Fruit fly (Drosophila melanogaster): ENCODE results near the gene kst.

The kst gene

dm6 chr3L:3339695-3340226 lies 3.1 kb downstream of the kst start (continued):
- TF ChIP-seq Ets97D (GFP tag; optimal IDR thresholded peaks at IDR 0.05) (no peak), CG34224 (GFP tag; IDR thresholded peaks at IDR 0.05; ENCODE audit: partially characterized antibody) (no peak), Bdp1 (GFP tag; optimal IDR thresholded peaks at IDR 0.05) (no peak), CG17186 (GFP tag; optimal IDR thresholded peaks at IDR 0.05) (no peak), ken (GFP tag; IDR thresholded peaks at IDR 0.05) (no peak), croc (GFP tag; conservative IDR thresholded peaks at IDR 0.05) (no peak), CG2712 (tag; optimal IDR thresholded peaks at IDR 0.05) (no peak), unc-4 (GFP tag; IDR thresholded peaks at IDR 0.05; ENCODE audit: partially characterized antibody) (no peak), CG12769 (tag; optimal IDR thresholded peaks at IDR 0.05) (peak; percentile 15), stwl (tag; optimal IDR thresholded peaks at IDR 0.05) (no peak), CG4730 (GFP tag; IDR thresholded peaks at IDR 0.05) (no peak), CG18619 (GFP tag; optimal IDR thresholded peaks at IDR 0.05) (no peak), salm (tag; optimal IDR thresholded peaks at IDR 0.05) (no peak), row (GFP tag; IDR thresholded peaks at IDR 0.05) (peak; percentile 56), Jarid2 (GFP tag; optimal IDR thresholded peaks at IDR 0.05) (no peak), CG16779 (GFP tag; IDR thresholded peaks at IDR 0.05) (no peak), CG30020 (tag; optimal IDR thresholded peaks at IDR 0.05) (no peak), Oli (tag; optimal IDR thresholded peaks at IDR 0.05) (no peak), klu (GFP tag; IDR thresholded peaks at IDR 0.05) (no peak), CG17802 (tag; optimal IDR thresholded peaks at IDR 0.05) (no peak), ase (GFP tag; IDR thresholded peaks at IDR 0.05) (no peak), CG2875 (GFP tag; optimal IDR thresholded peaks at IDR 0.05) (no peak), B-H2 (GFP tag; optimal IDR thresholded peaks at IDR 0.05) (no peak), CG12155 (GFP tag; optimal IDR thresholded peaks at IDR 0.05) (no peak), Mrtf (GFP tag; IDR thresholded peaks at IDR 0.05) (no peak), ara (GFP tag; IDR thresholded peaks at IDR 0.05) (no peak), Ptx1 (GFP tag; IDR thresholded peaks at IDR 0.05) (0 out of 2 replicates have a peak, but pooled peaks have one; percentile 13), Nf-YC (tag; optimal IDR thresholded peaks at IDR 0.05) (no peak), CG17359 (tag; optimal IDR thresholded peaks at IDR 0.05) (no peak), schlank (tag; optimal IDR thresholded peaks at IDR 0.05) (no peak), zfh1 (GFP tag; IDR thresholded peaks at IDR 0.05) (no peak), so (GFP tag; IDR thresholded peaks at IDR 0.05) (no peak), CG15601 (tag; optimal IDR thresholded peaks at IDR 0.05) (no peak), ftz-f1 (GFP tag; optimal IDR thresholded peaks at IDR 0.05) (no peak), slou (GFP tag; optimal IDR thresholded peaks at IDR 0.05) (no peak), Usf (GFP tag; optimal IDR thresholded peaks at IDR 0.05) (no peak), CG17568 (GFP tag; optimal IDR thresholded peaks at IDR 0.05) (no peak), BtbVII (GFP tag; optimal IDR thresholded peaks at IDR 0.05) (no peak), dysf (GFP tag; IDR thresholded peaks at IDR 0.05) (0 out of 3 replicates have a peak, but pooled peaks have one; percentile 34), CG7963 (GFP tag; IDR thresholded peaks at IDR 0.05; ENCODE audit: partially characterized antibody) (no peak), CG12104 (GFP tag; optimal IDR thresholded peaks at IDR 0.05) (no peak), maf-S (GFP tag; optimal IDR thresholded peaks at IDR 0.05) (no peak), wek (GFP tag; optimal IDR thresholded peaks at IDR 0.05) (no peak), CG43689 (GFP tag; IDR thresholded peaks at IDR 0.05) (no peak), CG17328 (GFP tag; IDR thresholded peaks at IDR 0.05) (no peak), NFAT (GFP tag; IDR thresholded peaks at IDR 0.05) (no peak), CG16813 (GFP tag; IDR thresholded peaks at IDR 0.05; ENCODE audit: partially characterized antibody) (no peak), ERR (GFP tag; optimal IDR thresholded peaks at IDR 0.05) (no peak), CG6765 (GFP tag; optimal IDR thresholded peaks at IDR 0.05) (no peak), HmgD (GFP tag; optimal IDR thresholded peaks at IDR 0.05) (no peak), CG14441 (GFP tag; IDR thresholded peaks at IDR 0.05) (0 out of 2 replicates have a peak, but pooled peaks have one; percentile 22)
